Worm (Caenorhabditis elegans) whole organism, dauer: ENCODE data around the gene F34H10.5.

ENCODE experiments used
- unc-62 ChIP-seq: sonication (generic microtip); optimal IDR thresholded peaks from 2 replicates; lab custom pipeline; 2017; ENCODE audit warnings: missing biosample characterization, missing genetic modification reagents, missing genetic modification characterization

Gene F34H10.5

ce11 chrX:9640902-9641301 lies 5.4 kb downstream of the F34H10.5 start:
- no peak for TF ChIP-seq unc-62

DNA sequence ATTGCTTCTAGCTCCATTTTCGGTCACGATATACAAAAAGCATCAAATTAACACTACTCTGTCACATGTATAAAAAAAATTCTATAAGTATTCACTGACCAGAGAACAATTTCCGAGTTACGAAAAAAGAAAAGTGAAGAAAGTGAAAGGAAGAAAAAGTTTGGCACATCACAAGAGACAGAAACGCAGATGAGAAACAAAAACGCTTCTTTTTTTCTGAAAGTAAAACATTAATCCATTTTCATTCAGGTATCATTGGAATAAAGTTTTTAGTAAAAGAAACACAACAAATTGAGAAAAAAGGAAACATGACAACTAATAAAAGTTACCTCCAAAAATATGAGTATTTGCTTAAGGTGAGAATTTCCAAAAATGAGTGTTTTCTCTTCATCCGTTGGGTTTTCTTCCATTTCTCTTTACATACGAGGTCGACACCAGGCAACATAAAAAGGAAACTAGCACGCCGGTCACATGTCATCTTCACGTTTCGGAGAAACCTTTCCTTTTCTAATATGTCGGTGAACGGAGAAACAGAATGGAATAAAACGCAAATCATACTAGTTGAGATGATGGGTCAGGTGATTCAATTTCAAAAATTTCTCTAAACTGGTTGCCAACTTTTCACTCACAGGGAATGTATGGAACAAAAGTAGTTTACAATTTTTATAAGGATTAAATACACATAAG lies 7.4 kb downstream of the F34H10.5 start:
- TF ChIP-seq unc-62: no peak

- no peak for TF ChIP-seq unc-62
These were observed 12.7 kb downstream of the F34H10.5 start, which contains the start of gene F34H10.4 for ce11 chrX:9648098-9648574. Gene F34H10.4, plus strand, starts transcription at chrX:9648524.

DNA sequence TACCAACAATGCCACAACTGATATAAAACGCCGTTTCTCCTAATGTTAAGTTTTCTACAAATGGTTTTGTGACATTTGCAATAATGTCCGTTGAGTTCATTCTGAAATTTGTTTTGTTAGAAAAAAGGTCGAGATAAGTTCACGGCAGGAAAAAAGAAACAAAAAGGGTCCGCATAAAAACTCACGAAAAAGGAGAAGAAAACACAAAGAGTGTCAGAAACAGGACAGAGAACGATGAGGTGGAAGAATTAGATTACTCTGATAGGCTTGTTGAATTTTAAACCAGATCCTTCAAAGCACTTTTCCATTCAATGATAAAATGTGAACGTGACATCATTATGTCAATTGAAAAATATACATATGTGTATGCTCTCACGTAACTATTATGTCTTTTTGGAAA lies 17.5 kb downstream of the F34H10.5 start, which contains the start of gene aex-2:
TSS of gene aex-2 (minus strand) at position 101 of the 400 bp plus-strand sequence.
- TF ChIP-seq unc-62: no peak

DNA sequence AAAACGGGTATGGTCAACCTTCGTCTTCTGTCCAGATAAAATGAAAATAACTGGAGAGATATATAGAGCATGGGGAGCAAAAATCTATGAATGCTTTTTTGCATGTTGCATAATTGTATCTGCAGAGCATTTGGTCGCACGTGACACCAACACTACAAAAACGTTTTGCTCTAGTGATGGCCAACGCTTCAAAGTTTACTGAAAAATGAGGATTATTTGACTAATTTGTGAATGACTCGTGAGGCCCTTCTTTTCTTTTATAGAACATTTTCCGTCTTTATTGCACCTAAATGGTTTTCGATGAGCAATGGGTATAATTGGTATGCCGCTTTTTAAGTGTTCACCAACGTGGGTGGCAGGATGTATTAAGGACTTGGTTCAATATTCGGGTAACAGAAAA lies 18.0 kb downstream of the F34H10.5 start:
- TF ChIP-seq unc-62: no peak

DNA sequence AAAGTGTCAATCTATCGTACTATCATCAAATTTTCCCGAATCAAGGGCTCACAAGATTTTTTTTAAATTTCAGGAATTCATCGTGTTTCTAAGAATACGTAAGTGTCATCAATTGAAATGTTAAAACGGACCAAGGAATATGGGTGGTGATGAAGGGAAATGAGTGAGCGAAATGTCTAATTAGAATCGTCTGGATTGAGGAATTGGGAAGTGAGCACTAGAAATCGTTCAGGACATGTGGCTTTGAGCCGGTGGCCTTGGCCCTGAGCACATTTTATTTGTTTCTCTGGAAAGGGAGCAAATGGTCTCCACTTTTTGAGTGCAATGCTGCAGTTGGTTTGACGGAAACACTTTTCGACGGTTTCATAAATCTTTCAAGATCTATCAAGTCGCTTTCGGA lies 18.8 kb downstream of the F34H10.5 start:
- no peak for TF ChIP-seq unc-62

- no peak for TF ChIP-seq unc-62
These were observed 21.3 kb downstream of the F34H10.5 start for ce11 chrX:9656772-9657171.

DNA sequence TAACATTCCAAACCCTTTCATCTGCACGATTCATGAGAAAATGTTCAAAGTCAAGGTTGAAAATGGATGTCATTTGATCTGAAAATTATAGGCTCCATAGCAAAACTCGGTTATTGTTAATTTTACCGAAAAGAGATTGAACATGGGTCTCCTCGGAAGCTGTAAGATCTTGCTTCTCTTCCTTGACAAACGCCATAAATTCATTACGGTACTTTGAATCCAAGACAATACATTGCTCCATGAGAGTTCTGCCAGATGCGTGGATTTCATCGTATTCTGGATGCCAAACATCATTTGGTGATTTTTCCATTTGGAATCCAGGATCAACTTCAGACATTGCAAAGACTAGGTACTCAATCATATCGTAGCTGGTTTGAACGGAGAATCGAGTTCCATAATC lies 30.5 kb downstream of the F34H10.5 start:
- no peak for TF ChIP-seq unc-62

- TF ChIP-seq unc-62: no peak
These were observed 31.9 kb downstream of the F34H10.5 start for ce11 chrX:9667391-9667790.

DNA sequence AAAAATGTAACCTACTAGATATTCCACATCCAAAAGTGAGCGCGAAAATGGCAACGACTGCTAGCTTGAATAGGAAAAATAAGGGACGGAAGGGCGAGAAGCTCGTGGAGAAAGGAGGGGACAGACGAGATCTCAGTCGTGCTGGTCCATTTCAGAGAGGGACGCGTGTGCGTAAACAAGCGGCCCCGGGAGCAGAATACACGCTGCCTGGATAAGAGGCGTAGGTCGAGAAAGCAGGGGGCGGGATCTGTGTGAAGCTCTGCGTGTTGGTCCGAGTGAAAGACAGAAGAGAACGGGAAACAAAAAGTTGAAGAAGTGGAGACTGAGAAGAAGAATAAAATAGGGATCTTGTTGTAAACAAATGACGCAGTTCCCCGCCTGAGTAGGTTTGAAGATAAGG lies 33.1 kb downstream of the F34H10.5 start, which contains the start of gene T14B1.1:
TSS of gene T14B1.1 (minus strand) at position 170 of the 400 bp plus-strand sequence.
- no peak for TF ChIP-seq unc-62

ce11 chrX:9673228-9673627 lies 37.8 kb downstream of the F34H10.5 start:
- TF ChIP-seq unc-62: no peak

ce11 chrX:9674799-9675198 lies 39.3 kb downstream of the F34H10.5 start, which contains the start of gene C43C3.4:
Gene C43C3.4, minus strand, starts transcription at chrX:9674899.
- no peak for TF ChIP-seq unc-62

DNA sequence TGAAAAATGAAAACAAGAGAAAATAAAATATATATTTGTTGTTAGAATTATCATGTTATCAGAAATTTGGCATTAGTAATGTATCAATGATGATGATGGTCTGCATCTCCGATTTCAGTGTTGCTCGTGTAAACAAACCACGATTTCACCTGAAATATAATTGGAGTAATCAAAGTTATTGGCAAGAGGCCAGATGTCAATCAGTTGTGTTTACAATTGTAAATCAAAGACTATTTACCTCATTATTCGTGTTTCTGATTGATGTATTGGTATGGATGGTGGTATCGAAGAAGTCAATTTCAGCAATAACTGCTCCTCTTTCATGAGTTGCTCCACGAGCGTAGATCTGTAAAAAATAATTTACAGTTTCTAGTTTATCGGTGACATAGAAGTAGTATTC lies 40.5 kb downstream of the F34H10.5 start:
- no peak for TF ChIP-seq unc-62

DNA sequence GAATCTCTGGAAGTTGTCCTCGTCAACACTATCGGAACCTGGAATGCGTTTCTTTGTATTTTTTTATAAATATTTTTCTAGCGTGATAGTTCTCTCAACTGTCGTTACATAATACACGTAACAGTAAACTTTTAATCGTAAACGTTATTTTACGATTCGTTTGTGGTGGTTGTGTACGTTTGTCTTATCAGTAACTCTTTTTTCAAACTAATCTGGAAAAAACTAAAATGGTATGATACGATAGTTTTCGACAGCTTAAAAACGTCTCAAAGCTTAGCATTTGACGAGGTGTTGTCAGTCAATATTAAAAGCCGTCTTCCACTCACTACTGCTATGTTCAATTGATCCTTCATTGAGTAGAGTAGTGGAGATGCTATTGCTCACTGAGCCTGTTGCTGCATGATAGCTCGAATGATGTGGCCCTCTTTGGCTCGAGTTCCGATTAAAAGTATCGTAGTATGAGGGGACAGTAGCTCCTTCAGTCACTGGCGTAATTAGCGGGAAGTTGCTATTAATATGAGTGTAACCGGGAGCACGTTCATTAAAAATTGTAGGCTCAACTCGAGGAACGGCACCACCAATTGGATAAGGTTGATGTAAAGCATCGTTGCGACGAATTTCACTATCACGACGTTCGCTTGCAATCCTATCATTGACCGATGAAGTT lies 41.4 kb downstream of the F34H10.5 start:
- no peak for TF ChIP-seq unc-62

DNA sequence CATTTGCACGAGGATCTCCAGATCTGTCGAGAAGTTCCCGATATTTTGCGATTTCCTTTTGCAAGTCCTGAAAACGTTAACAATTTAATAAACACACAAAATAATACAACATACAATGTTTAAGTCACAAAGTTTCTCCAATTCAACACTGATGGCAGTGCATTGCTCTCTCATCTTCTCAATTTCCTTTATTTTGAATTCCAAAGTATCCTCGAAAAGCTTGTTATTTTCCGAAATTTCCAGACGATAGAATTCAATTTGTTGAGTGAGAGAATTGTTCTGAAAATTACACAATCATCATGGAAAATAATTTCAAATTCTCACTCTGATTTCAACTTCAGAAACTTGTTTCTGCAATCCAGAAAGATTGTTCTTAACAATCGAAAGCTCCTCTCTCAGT lies 42.5 kb downstream of the F34H10.5 start:
- TF ChIP-seq unc-62: no peak

ce11 chrX:9679427-9679826 lies 44.0 kb downstream of the F34H10.5 start:
- no peak for TF ChIP-seq unc-62

- no peak for TF ChIP-seq unc-62
These were observed 44.7 kb downstream of the F34H10.5 start, which contains the start of gene ifp-1 for ce11 chrX:9680119-9680682. Gene ifp-1, minus strand, starts transcription at chrX:9680169.
